Worm (Caenorhabditis elegans): ENCODE data around the gene R07B7.2.

The R07B7.2 gene

ce11 chrV:12033841-12034240, 25.7 kb downstream of the R07B7.2 start:
- TF ChIP-seq ceh-82 (tag; optimal IDR thresholded peaks at IDR 0.05) (no peak), pag-3 (tag; optimal IDR thresholded peaks at IDR 0.05; ENCODE audit: borderline replicate concordance, insufficient read depth) (no peak)

ce11 chrV:12032060-12032459, 27.5 kb downstream of the R07B7.2 start, which contains the start of gene pkc-1:
Gene pkc-1, minus strand, starts transcription at chrV:12032160.
- TF ChIP-seq lir-3 (tag; optimal IDR thresholded peaks at IDR 0.05; ENCODE audit: poor library complexity) (no peak), unc-130 (tag; optimal IDR thresholded peaks at IDR 0.05) (no peak), nhr-76 (tag; optimal IDR thresholded peaks at IDR 0.05) (no peak), nhr-20 (tag; optimal IDR thresholded peaks at IDR 0.05) (no peak), fkh-4 (tag; optimal IDR thresholded peaks at IDR 0.05; ENCODE audit: borderline replicate concordance) (no peak), nhr-90 (tag; optimal IDR thresholded peaks at IDR 0.05; ENCODE audit: poor library complexity) (no peak), fkh-10 (GFP tag; optimal IDR thresholded peaks at IDR 0.05) (no peak), nhr-77 (tag; optimal IDR thresholded peaks at IDR 0.05) (no peak)

- TF ChIP-seq lin-39 (tag; optimal IDR thresholded peaks at IDR 0.05) (no peak), mab-9 (GFP tag; IDR thresholded peaks at IDR 0.05) (no peak), lin-14 (GFP tag; optimal IDR thresholded peaks at IDR 0.05) (peak; percentile 16), nhr-90 (tag; optimal IDR thresholded peaks at IDR 0.05; ENCODE audit: poor library complexity) (no peak), vab-15 (tag; optimal IDR thresholded peaks at IDR 0.05) (no peak), nhr-76 (tag; optimal IDR thresholded peaks at IDR 0.05) (no peak), C16A3.4 (tag; optimal IDR thresholded peaks at IDR 0.05) (no peak), dsc-1 (tag; optimal IDR thresholded peaks at IDR 0.05) (peak; percentile 73), dpl-1 (GFP tag; optimal IDR thresholded peaks at IDR 0.05) (no peak), nhr-28 (tag; optimal IDR thresholded peaks at IDR 0.05) (no peak), elt-3 (tag; optimal IDR thresholded peaks at IDR 0.05) (no peak), nhr-237 (tag; optimal IDR thresholded peaks at IDR 0.05) (no peak), nhr-19 (GFP tag; conservative IDR thresholded peaks at IDR 0.05) (no peak), rnt-1 (tag; optimal IDR thresholded peaks at IDR 0.05) (no peak), unc-86 (tag; optimal IDR thresholded peaks at IDR 0.05) (no peak), grh-1 (GFP tag; IDR thresholded peaks at IDR 0.05) (no peak), pqm-1 (tag; optimal IDR thresholded peaks at IDR 0.05) (no peak), aly-2 (tag; optimal IDR thresholded peaks at IDR 0.05) (no peak), nhr-85 (tag) (no peak), jun-1 (tag; optimal IDR thresholded peaks at IDR 0.05) (no peak), unc-62 (GFP tag; optimal IDR thresholded peaks at IDR 0.05) (no peak), fos-1 (tag; optimal IDR thresholded peaks at IDR 0.05) (no peak), hpl-2 (GFP tag; optimal IDR thresholded peaks at IDR 0.05) (no peak), unc-30 (tag; optimal IDR thresholded peaks at IDR 0.05) (no peak), nhr-47 (tag; optimal IDR thresholded peaks at IDR 0.05) (no peak), fkh-4 (tag; optimal IDR thresholded peaks at IDR 0.05; ENCODE audit: borderline replicate concordance) (no peak), nhr-12 (tag; optimal IDR thresholded peaks at IDR 0.05) (no peak), efl-1 (optimal IDR thresholded peaks at IDR 0.05) (no peak), efl-1 (GFP tag; optimal IDR thresholded peaks at IDR 0.05 in 1 of 2) (peak in 1 of 2 experiments; percentile 16), fkh-8 (tag; optimal IDR thresholded peaks at IDR 0.05) (peak; percentile 61)
These were observed 31.4 kb downstream of the R07B7.2 start for ce11 chrV:12028151-12028550.

ce11 chrV:12026878-12027477, 32.6 kb downstream of the R07B7.2 start:
- TF ChIP-seq nhr-84 (tag; optimal IDR thresholded peaks at IDR 0.05) (no peak), fos-1 (tag; optimal IDR thresholded peaks at IDR 0.05) (no peak), unc-30 (tag; optimal IDR thresholded peaks at IDR 0.05) (no peak), fkh-4 (tag; optimal IDR thresholded peaks at IDR 0.05; ENCODE audit: borderline replicate concordance) (no peak), nhr-77 (tag; optimal IDR thresholded peaks at IDR 0.05) (no peak), isw-1 (GFP tag; IDR thresholded peaks at IDR 0.05) (peak; percentile 25), blmp-1 (tag; optimal IDR thresholded peaks at IDR 0.05) (no peak), sptf-1 (tag; optimal IDR thresholded peaks at IDR 0.05) (no peak), alr-1 (tag; optimal IDR thresholded peaks at IDR 0.05; ENCODE audit: borderline replicate concordance) (no peak), nhr-19 (GFP tag; conservative IDR thresholded peaks at IDR 0.05) (0 out of 2 replicates have a peak, but pooled peaks have one; percentile 12), nhr-20 (tag; optimal IDR thresholded peaks at IDR 0.05) (peak; percentile 22), egl-27 (tag; optimal IDR thresholded peaks at IDR 0.05) (no peak), nhr-71 (tag; optimal IDR thresholded peaks at IDR 0.05) (peak; percentile 70), snpc-4 (tag; optimal IDR thresholded peaks at IDR 0.05) (peak; percentile 17), lin-13 (GFP tag; optimal IDR thresholded peaks at IDR 0.05) (no peak), nhr-85 (tag) (no peak), C04F5.9 (tag; optimal IDR thresholded peaks at IDR 0.05) (no peak), zip-4 (GFP tag; optimal IDR thresholded peaks at IDR 0.05) (no peak)

All from whole organism, L1 larva.